Worm (Caenorhabditis elegans): ENCODE measurements around the gene dmsr-11.

DNA sequence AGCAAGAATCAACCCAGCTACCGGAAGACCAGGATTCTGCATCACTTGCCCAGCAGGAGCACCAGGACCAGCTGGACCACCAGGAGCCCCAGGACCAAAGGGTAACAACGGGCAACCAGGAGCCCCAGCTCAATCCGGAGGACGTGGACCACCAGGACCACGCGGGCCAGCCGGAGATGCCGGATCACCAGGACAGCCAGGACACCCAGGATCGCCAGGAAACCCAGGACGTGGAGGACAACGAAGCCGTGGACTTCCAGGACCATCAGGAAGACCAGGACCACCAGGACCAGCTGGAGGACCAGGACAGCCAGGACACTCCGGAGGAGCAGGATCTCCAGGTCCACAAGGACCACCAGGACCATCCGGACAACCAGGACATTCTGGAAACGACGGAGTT, 27.6 kb upstream of the dmsr-11 start:
- TF ChIP-seq nfya-2 (GFP tag; IDR thresholded peaks at IDR 0.05) (no peak), let-526 (GFP tag; IDR thresholded peaks at IDR 0.05) (no peak)

Data from whole organism, young adult.